Worm (Caenorhabditis elegans) whole organism, L3 larva: ENCODE data around the gene C46F11.4.

Experiments
- fkh-2 ChIP-seq: fragments of 150-350 bp; optimal IDR thresholded peaks from 2 replicates; lab custom pipeline; 2014; ENCODE audit warnings: missing biosample characterization, missing genetic modification reagents, missing genetic modification characterization
- fos-1 ChIP-seq: fragments of 150-350 bp; optimal IDR thresholded peaks from 2 replicates; lab custom pipeline; 2014; ENCODE audit warnings: missing biosample characterization, missing genetic modification characterization
- nhr-11 ChIP-seq: fragments of 150-350 bp; optimal IDR thresholded peaks from 2 replicates; lab custom pipeline; 2014; ENCODE audit warnings: missing biosample characterization, missing genetic modification characterization
- zag-1 ChIP-seq: fragments of 150-350 bp; optimal IDR thresholded peaks from 2 replicates; lab custom pipeline; 2014; ENCODE audit warnings: missing biosample characterization, missing genetic modification characterization

DNA sequence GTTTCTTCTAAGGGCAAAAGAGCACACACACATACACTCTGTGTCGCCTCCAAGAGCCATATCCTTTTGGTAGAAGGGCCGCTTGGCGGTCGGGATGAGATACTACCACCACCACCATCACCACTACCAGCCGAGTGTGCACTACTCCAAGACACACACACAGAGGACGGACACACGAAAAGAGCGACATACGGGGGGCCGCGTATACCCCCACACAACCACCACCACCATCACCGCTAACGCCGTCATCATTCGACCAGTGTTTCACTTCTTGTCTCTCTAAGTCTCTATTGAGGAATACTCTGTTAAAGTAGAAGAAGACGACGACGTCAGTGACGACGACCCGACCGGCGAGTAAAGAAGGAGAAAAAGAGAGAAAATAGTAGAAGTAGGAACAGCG, 43.5 kb downstream of the C46F11.4 start:
- TF ChIP-seq fkh-2 (tag; lab: Kevin White, UChicago) (no peak), nhr-11 (tag; lab: Kevin White, UChicago) (no peak), fos-1 (tag; lab: Kevin White, UChicago) (no peak), zag-1 (tag; lab: Kevin White, UChicago) (no peak)
